Worm (Caenorhabditis elegans) whole organism, L4 larva: ENCODE data around the gene hpr-9.
A peak's percentile ranks its signal among the peaks of the same experiment; 100 is the strongest.

Experiments
- D1046.2 ChIP-seq: fragments of 200-800 bp; sonication (Bioruptor generic); IDR thresholded peaks from 2 replicates; pipeline ENCODE4 v1.3.6; 2022; ENCODE audit warnings: missing genetic modification characterization, missing compliant biosample characterization
- F44E2.7 ChIP-seq: fragments of 200-800 bp; sonication (Bioruptor generic); IDR thresholded peaks from 2 replicates; pipeline ENCODE4 v2.1.2; 2022; ENCODE audit warnings: missing genetic modification characterization, missing compliant biosample characterization
- F49E8.2 ChIP-seq: sonication (generic microtip); optimal IDR thresholded peaks from 2 replicates; lab custom pipeline; 2016; ENCODE audit warnings: missing compliant biosample characterization, mild to moderate bottlenecking, missing genetic modification characterization, borderline replicate concordance
- T20F7.1 ChIP-seq: fragments of 200-800 bp; sonication (Bioruptor generic); optimal IDR thresholded peaks from 2 replicates; lab custom pipeline; 2018; ENCODE audit warnings: mild to moderate bottlenecking, missing genetic modification characterization, missing compliant biosample characterization
- T26A8.4 ChIP-seq: fragments of 200-800 bp; sonication (Bioruptor generic); IDR thresholded peaks from 2 replicates; pipeline ENCODE4 v1.3.6; 2022; ENCODE audit warnings: missing genetic modification characterization, missing compliant biosample characterization
- Y5F2A.4 ChIP-seq: fragments of 200-800 bp; sonication (Bioruptor generic); optimal IDR thresholded peaks from 2 replicates; lab custom pipeline; 2018; ENCODE audit warnings: mild to moderate bottlenecking, missing genetic modification characterization, missing compliant biosample characterization
- ZK337.2 ChIP-seq: fragments of 200-800 bp; sonication (Bioruptor generic); IDR thresholded peaks from 2 replicates; pipeline ENCODE4 v1.3.6; 2022; ENCODE audit warnings: missing genetic modification reagents, missing genetic modification characterization, missing compliant biosample characterization
- aha-1 ChIP-seq: fragments of 150-350 bp; peaks from one replicate; lab custom pipeline; 2014; ENCODE audit warnings: missing biosample characterization, missing genetic modification characterization
- ceh-20 ChIP-seq: fragments of 200-800 bp; sonication (Bioruptor generic); IDR thresholded peaks from 2 replicates; pipeline ENCODE4 v1.3.6; 2022; ENCODE audit warnings: missing genetic modification reagents, missing genetic modification characterization, missing compliant biosample characterization
- ceh-28 ChIP-seq: fragments of 150-350 bp; optimal IDR thresholded peaks from 2 replicates; lab custom pipeline; 2014; ENCODE audit warnings: missing biosample characterization, missing genetic modification reagents, missing genetic modification characterization
- ceh-32 ChIP-seq: sonication (generic microtip); optimal IDR thresholded peaks from 2 replicates; lab custom pipeline; 2016; ENCODE audit warnings: mild to moderate bottlenecking, missing genetic modification characterization, missing compliant biosample characterization; ENCODE audit not compliant: poor library complexity
- ces-1 ChIP-seq: fragments of 150-350 bp; sonication (generic microtip); optimal IDR thresholded peaks from 4 replicates; lab custom pipeline; 2014; ENCODE audit warnings: missing biosample characterization, missing genetic modification reagents, missing genetic modification characterization
- daf-12 ChIP-seq: fragments of 150-350 bp; optimal IDR thresholded peaks from 2 replicates; lab custom pipeline; 2014; ENCODE audit warnings: missing biosample characterization, missing genetic modification reagents, missing genetic modification characterization
- daf-16 ChIP-seq, 3 experiments: sonication (generic microtip); optimal IDR thresholded peaks; 2 replicates each; lab custom pipeline; 2016 to 2017; ENCODE audit warnings: missing genetic modification characterization in 3 of 3, missing genetic modification reagents in 3 of 3, mild to moderate bottlenecking in 2 of 3, missing compliant biosample characterization in 2 of 3, missing biosample characterization in 1 of 3, moderate library complexity in 1 of 3
- dmd-8 ChIP-seq: fragments of 200-800 bp; sonication (Bioruptor generic); IDR thresholded peaks from 2 replicates; pipeline ENCODE4 v1.3.6; 2022; ENCODE audit warnings: missing genetic modification characterization, missing compliant biosample characterization
- dpl-1 ChIP-seq: fragments of 150-350 bp; optimal IDR thresholded peaks from 2 replicates; lab custom pipeline; 2014; ENCODE audit warnings: missing biosample characterization, missing genetic modification reagents, missing genetic modification characterization
- dve-1 ChIP-seq: sonication (generic microtip); optimal IDR thresholded peaks from 2 replicates; lab custom pipeline; 2017; ENCODE audit warnings: antibody characterized with exemption, mild to moderate bottlenecking, missing genetic modification characterization, missing compliant biosample characterization; ENCODE audit not compliant: insufficient read depth
- egl-43 ChIP-seq: fragments of 200-800 bp; sonication (Bioruptor generic); IDR thresholded peaks from 2 replicates; pipeline ENCODE4 v1.3.6; 2022; ENCODE audit warnings: missing genetic modification reagents, missing genetic modification characterization, missing compliant biosample characterization
- hif-1 ChIP-seq, 2 experiments: sonication (generic microtip); optimal IDR thresholded peaks; 2 replicates each; lab custom pipeline; 2016 to 2017; ENCODE audit warnings: missing compliant biosample characterization in 2 of 2, missing genetic modification characterization in 2 of 2, missing genetic modification reagents in 2 of 2, missing genotype in 2 of 2, mild to moderate bottlenecking in 1 of 2
- hlh-11 ChIP-seq: fragments of 200-800 bp; sonication (Bioruptor generic); optimal IDR thresholded peaks from 2 replicates; lab custom pipeline; 2018; ENCODE audit warnings: mild to moderate bottlenecking, missing genetic modification characterization, missing compliant biosample characterization
- hlh-30 ChIP-seq: sonication (generic microtip); optimal IDR thresholded peaks from 2 replicates; lab custom pipeline; 2017; ENCODE audit warnings: antibody characterized with exemption, mild to moderate bottlenecking, missing genetic modification characterization, missing compliant biosample characterization; ENCODE audit not compliant: insufficient read depth
- hmg-1.1 ChIP-seq: fragments of 200-800 bp; sonication (Bioruptor generic); IDR thresholded peaks from 2 replicates; pipeline ENCODE4 v1.3.6; 2022; ENCODE audit warnings: missing genetic modification reagents, missing genetic modification characterization, missing compliant biosample characterization
- lin-13 ChIP-seq: fragments of 150-350 bp; optimal IDR thresholded peaks from 2 replicates; lab custom pipeline; 2014; ENCODE audit warnings: missing biosample characterization, missing genetic modification reagents, missing genetic modification characterization
- lin-15B ChIP-seq: fragments of 150-350 bp; sonication (generic microtip); optimal IDR thresholded peaks from 3 replicates; lab custom pipeline; 2014; ENCODE audit warnings: missing biosample characterization, missing genetic modification characterization
- lin-38 ChIP-seq: fragments of 200-800 bp; sonication (Bioruptor generic); IDR thresholded peaks from 2 replicates; pipeline ENCODE4 v1.3.6; 2022; ENCODE audit warnings: missing genetic modification reagents, missing genetic modification characterization, missing compliant biosample characterization
- lir-3 ChIP-seq: sonication (generic microtip); optimal IDR thresholded peaks from 2 replicates; lab custom pipeline; 2016; ENCODE audit warnings: mild to moderate bottlenecking, missing genetic modification characterization, missing compliant biosample characterization
- lsy-2 ChIP-seq, 2 experiments: fragments of 150-350 bp in 1 of 2; sonication (generic microtip) in 1 of 2; optimal IDR thresholded peaks; 2 replicates each; lab custom pipeline; 2014 to 2017; ENCODE audit warnings: missing biosample characterization in 2 of 2, missing genetic modification characterization in 2 of 2
- madf-9 ChIP-seq: fragments of 200-800 bp; sonication (Bioruptor generic); conservative IDR thresholded peaks from 2 replicates; pipeline ENCODE4 v1.3.6; 2022; ENCODE audit warnings: missing genetic modification reagents, missing genetic modification characterization, missing compliant biosample characterization
- mdl-1 ChIP-seq, 2 experiments: fragments of 150-350 bp in 1 of 2; sonication (generic microtip) in 1 of 2; optimal IDR thresholded peaks; 2 replicates each; lab custom pipeline; 2014 to 2017; ENCODE audit warnings: missing biosample characterization in 2 of 2, missing genetic modification characterization in 2 of 2
- mdt-29 ChIP-seq: fragments of 200-800 bp; sonication (Bioruptor generic); IDR thresholded peaks from 2 replicates; pipeline ENCODE4 v1.3.6; 2022; ENCODE audit warnings: missing genetic modification reagents, missing genetic modification characterization, missing compliant biosample characterization
- mep-1 ChIP-seq: fragments of 150-350 bp; sonication (generic microtip); optimal IDR thresholded peaks from 3 replicates; lab custom pipeline; 2014; ENCODE audit warnings: missing biosample characterization, missing genetic modification characterization
- mes-2 ChIP-seq: sonication (generic microtip); optimal IDR thresholded peaks from 2 replicates; lab custom pipeline; 2016; ENCODE audit warnings: missing genotype, mild to moderate bottlenecking, missing genetic modification characterization, missing compliant biosample characterization; ENCODE audit not compliant: poor library complexity, severe bottlenecking
- mxl-3 ChIP-seq: fragments of 200-800 bp; sonication (Bioruptor generic); optimal IDR thresholded peaks from 2 replicates; lab custom pipeline; 2018; ENCODE audit warnings: mild to moderate bottlenecking, missing genetic modification characterization, missing compliant biosample characterization
- nhr-111 ChIP-seq: fragments of 200-800 bp; sonication (Bioruptor generic); optimal IDR thresholded peaks from 2 replicates; lab custom pipeline; 2018; ENCODE audit warnings: mild to moderate bottlenecking, missing genetic modification characterization, missing compliant biosample characterization
- nhr-25 ChIP-seq: sonication (generic microtip); optimal IDR thresholded peaks from 2 replicates; lab custom pipeline; 2017; ENCODE audit warnings: missing genetic modification characterization, mild to moderate bottlenecking, missing compliant biosample characterization, antibody characterized with exemption, moderate library complexity, borderline replicate concordance; ENCODE audit not compliant: insufficient read depth
- nhr-28 ChIP-seq: fragments of 150-350 bp; optimal IDR thresholded peaks from 2 replicates; lab custom pipeline; 2014; ENCODE audit warnings: missing biosample characterization, missing genetic modification characterization
- nhr-41 ChIP-seq: fragments of 200-800 bp; sonication (Bioruptor generic); IDR thresholded peaks from 2 replicates; pipeline ENCODE4 v1.3.6; 2022; ENCODE audit warnings: missing genetic modification reagents, missing genetic modification characterization, missing compliant biosample characterization
- nhr-77 ChIP-seq: fragments of 150-350 bp; optimal IDR thresholded peaks from 2 replicates; lab custom pipeline; 2014; ENCODE audit warnings: missing biosample characterization, missing genetic modification characterization
- pha-4 ChIP-seq, 2 experiments: fragments of 150-350 bp in 1 of 2; fragments of 200-800 bp in 1 of 2; sonication (Bioruptor generic) in 1 of 2; IDR thresholded peaks in 1 of 2; optimal IDR thresholded peaks in 1 of 2; 2 replicates each; pipeline versions ENCODE4 v1.3.6 to Lab custom; 2014 to 2022; ENCODE audit warnings: missing genetic modification characterization in 2 of 2, missing genetic modification reagents in 2 of 2, missing biosample characterization in 1 of 2, missing compliant biosample characterization in 1 of 2
- php-3 ChIP-seq: fragments of 200-800 bp; sonication (Bioruptor generic); IDR thresholded peaks from 2 replicates; pipeline ENCODE4 v1.3.6; 2022; ENCODE audit warnings: missing genetic modification reagents, missing genetic modification characterization, missing compliant biosample characterization
- rbr-2 ChIP-seq: sonication (generic microtip); optimal IDR thresholded peaks from 2 replicates; lab custom pipeline; 2016; ENCODE audit warnings: missing genotype, missing genetic modification characterization, missing compliant biosample characterization
- saeg-2 ChIP-seq: fragments of 200-800 bp; sonication (Bioruptor generic); IDR thresholded peaks from 2 replicates; pipeline ENCODE4 v1.3.6; 2022; ENCODE audit warnings: missing genetic modification reagents, missing genetic modification characterization, missing compliant biosample characterization
- sdz-12 ChIP-seq: fragments of 200-800 bp; sonication (Bioruptor generic); optimal IDR thresholded peaks from 2 replicates; lab custom pipeline; 2018; ENCODE audit warnings: mild to moderate bottlenecking, missing genetic modification characterization, missing compliant biosample characterization
- set-16 ChIP-seq: fragments of 200-800 bp; sonication (Bioruptor generic); IDR thresholded peaks from 2 replicates; pipeline ENCODE4 v1.3.6; 2022; ENCODE audit warnings: missing genetic modification reagents, missing genetic modification characterization, missing compliant biosample characterization
- snpc-4 ChIP-seq: fragments of 150-350 bp; optimal IDR thresholded peaks from 2 replicates; lab custom pipeline; 2014; ENCODE audit warnings: missing biosample characterization, missing genetic modification characterization
- spr-1 ChIP-seq: sonication (generic microtip); optimal IDR thresholded peaks from 2 replicates; lab custom pipeline; 2016; ENCODE audit warnings: mild to moderate bottlenecking, missing genetic modification characterization, missing compliant biosample characterization
- unc-130 ChIP-seq: sonication (generic microtip); optimal IDR thresholded peaks from 2 replicates; lab custom pipeline; 2016; ENCODE audit warnings: missing genetic modification reagents, missing genetic modification characterization, missing compliant biosample characterization

hpr-9 gene

ce11 chrIII:10624564-10624963, 3.2 kb downstream of the hpr-9 start (continued):
- TF ChIP-seq daf-12 (tag; lab: Kevin White, UChicago), result no peak
- TF ChIP-seq pha-4 (GFP tag; IDR thresholded peaks at IDR 0.05; lab: Robert Waterston, UW), result peak; percentile 88
- no peak for TF ChIP-seq pha-4 (tag; optimal IDR thresholded peaks at IDR 0.05; lab: Kevin White, UChicago)
- peak; percentile 97 for TF ChIP-seq F44E2.7 (GFP tag; lab: Robert Waterston, UW)
- no peak for TF ChIP-seq saeg-2 (GFP tag; lab: Robert Waterston, UW)
- peak; percentile 94 for TF ChIP-seq dmd-8 (GFP tag; lab: Robert Waterston, UW)
- TF ChIP-seq mes-2 (tag; lab: Kevin White, UChicago), result peak; percentile 66
- peak in 1 of 2 experiments; percentile 46 for TF ChIP-seq lsy-2 (tag; optimal IDR thresholded peaks at IDR 0.05; lab: Kevin White, UChicago)
- peak; percentile 56 for TF ChIP-seq sdz-12 (GFP tag; lab: Kevin White, UChicago)
- 0 out of 2 replicates have a peak, but pooled peaks have one; percentile 53 for TF ChIP-seq nhr-41 (GFP tag; lab: Robert Waterston, UW)
- TF ChIP-seq aha-1, result no peak
- TF ChIP-seq mxl-3 (GFP tag; lab: Kevin White, UChicago), result peak; percentile 20
- peak; percentile 94 for TF ChIP-seq egl-43
- peak; percentile 66 for TF ChIP-seq F49E8.2 (tag; lab: Kevin White, UChicago)
- no peak for TF ChIP-seq Y5F2A.4 (GFP tag; lab: Kevin White, UChicago)
- TF ChIP-seq hif-1 (tag; optimal IDR thresholded peaks at IDR 0.05; lab: Kevin White, UChicago), result peak in 1 of 2 experiments; percentile 23
- TF ChIP-seq ceh-20 (GFP tag; lab: Robert Waterston, UW), result peak; percentile 68
- peak; percentile 74; the same call in 1 of the 2 replicates for TF ChIP-seq php-3 (GFP tag; lab: Robert Waterston, UW)
- peak; percentile 62 for TF ChIP-seq lir-3 (tag; lab: Kevin White, UChicago)
- peak; percentile 44 for TF ChIP-seq unc-130 (GFP tag; lab: Kevin White, UChicago)
- peak; percentile 72 for TF ChIP-seq T26A8.4 (GFP tag; lab: Robert Waterston, UW)
- no peak for TF ChIP-seq ces-1 (GFP tag; lab: Kevin White, UChicago)
- 0 out of 2 replicates have a peak, but pooled peaks have one; percentile 21 for TF ChIP-seq set-16 (GFP tag; lab: Robert Waterston, UW)
- no peak for TF ChIP-seq nhr-25
- no peak for TF ChIP-seq lin-15B (tag; lab: Kevin White, UChicago)
- TF ChIP-seq spr-1, result peak; percentile 58
- TF ChIP-seq lin-38 (GFP tag; lab: Robert Waterston, UW), result peak; percentile 81
- TF ChIP-seq hlh-30 (tag; lab: Kevin White, UChicago), result peak; percentile 22
- peak; percentile 71 for TF ChIP-seq madf-9 (GFP tag; lab: Robert Waterston, UW)
- no peak for TF ChIP-seq T20F7.1 (GFP tag; lab: Kevin White, UChicago)
- TF ChIP-seq D1046.2 (GFP tag; lab: Robert Waterston, UW), result peak; percentile 89
- TF ChIP-seq nhr-111 (GFP tag; lab: Kevin White, UChicago), result peak; percentile 37
- TF ChIP-seq snpc-4 (tag; lab: Kevin White, UChicago), result no peak
- TF ChIP-seq mdl-1 (tag; optimal IDR thresholded peaks at IDR 0.05; lab: Kevin White, UChicago), result no peak
- TF ChIP-seq ceh-28, result no peak
- TF ChIP-seq hmg-1.1, result peak; percentile 74
- TF ChIP-seq ZK337.2, result peak; percentile 79

DNA sequence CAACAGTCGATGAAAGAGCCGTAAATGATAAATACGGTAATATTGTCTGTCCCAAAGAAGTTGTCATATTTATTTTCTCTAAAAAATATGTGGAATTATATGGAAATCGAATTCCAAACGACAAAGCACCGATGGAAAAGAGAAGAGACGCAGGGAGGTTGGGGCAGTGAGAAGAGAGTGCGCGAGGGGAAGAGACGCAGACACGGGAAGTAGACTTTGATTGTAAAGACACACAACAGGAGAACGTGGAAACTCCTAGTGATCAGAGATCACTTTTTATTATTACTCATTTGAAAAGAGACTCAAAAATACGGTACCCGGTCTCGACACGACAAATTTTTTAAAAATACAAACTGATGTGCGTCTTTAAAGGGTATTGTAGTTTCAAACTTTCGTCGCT, 7.0 kb downstream of the hpr-9 start:
- peak; percentile 37 for TF ChIP-seq lin-38 (GFP tag; lab: Robert Waterston, UW)
- no peak for TF ChIP-seq ceh-32 (tag; lab: Kevin White, UChicago)
- peak; percentile 58 for TF ChIP-seq hlh-11
- no peak for TF ChIP-seq daf-16 (GFP tag; optimal IDR thresholded peaks at IDR 0.05; lab: Kevin White, UChicago)
- TF ChIP-seq daf-16 (tag; optimal IDR thresholded peaks at IDR 0.05; lab: Kevin White, UChicago), result peak; percentile 65
- TF ChIP-seq nhr-77 (tag; lab: Kevin White, UChicago), result no peak
- peak; percentile 46 for TF ChIP-seq mes-2 (tag; lab: Kevin White, UChicago)
- peak; percentile 66 for TF ChIP-seq hmg-1.1
- TF ChIP-seq nhr-28 (tag; lab: Kevin White, UChicago), result peak; percentile 18
- TF ChIP-seq lsy-2 (tag; optimal IDR thresholded peaks at IDR 0.05; lab: Kevin White, UChicago), result peak in 1 of 2 experiments; percentile 63
- peak; percentile 13 for TF ChIP-seq mep-1 (tag; lab: Kevin White, UChicago)
- peak; percentile 3 for TF ChIP-seq lin-13
- peak; percentile 32 for TF ChIP-seq hlh-30 (tag; lab: Kevin White, UChicago)
- no peak for TF ChIP-seq rbr-2 (tag; lab: Kevin White, UChicago)
- TF ChIP-seq mdt-29, result no peak
- no peak for TF ChIP-seq ceh-20 (GFP tag; lab: Robert Waterston, UW)
- peak; percentile 31 for TF ChIP-seq dpl-1
- TF ChIP-seq mdl-1 (tag; optimal IDR thresholded peaks at IDR 0.05; lab: Kevin White, UChicago), result peak in 1 of 2 experiments; percentile 73
- TF ChIP-seq dve-1 (tag; lab: Kevin White, UChicago), result peak; percentile 67
